Fruit fly (Drosophila melanogaster) whole organism, wandering third instar larva: ENCODE measurements around the gene CG32376.

Experiments
- Abd-B ChIP-seq: fragments of >200 bp; optimal IDR thresholded peaks from 2 replicates; lab custom pipeline; 2017; ENCODE audit warnings: missing biosample characterization, missing genetic modification characterization
- CG32264 ChIP-seq: fragments of 200-800 bp; sonication (Bioruptor generic); optimal IDR thresholded peaks from 2 replicates; lab custom pipeline; 2016; ENCODE audit warnings: missing biosample characterization, missing genetic modification characterization
- CG9705 ChIP-seq: fragments of 200-800 bp; sonication (Bioruptor generic); optimal IDR thresholded peaks from 2 replicates; lab custom pipeline; 2018; ENCODE audit warnings: missing biosample characterization, mild to moderate bottlenecking, missing genetic modification characterization
- CrebA ChIP-seq: fragments of 200-800 bp; sonication (Bioruptor generic); optimal IDR thresholded peaks from 2 replicates; lab custom pipeline; 2016; ENCODE audit warnings: missing biosample characterization, mild to moderate bottlenecking, missing genetic modification characterization, borderline replicate concordance
- Dfd ChIP-seq: fragments of >200 bp; optimal IDR thresholded peaks from 2 replicates; lab custom pipeline; 2017; ENCODE audit warnings: missing biosample characterization, missing genetic modification characterization
- GATAd ChIP-seq: sonication (Bioruptor generic); optimal IDR thresholded peaks from 2 replicates; lab custom pipeline; 2016; ENCODE audit warnings: missing biosample characterization, missing genetic modification characterization
- HLH106 ChIP-seq: fragments of 200-800 bp; optimal IDR thresholded peaks from 3 replicates; lab custom pipeline; 2019; ENCODE audit warnings: missing biosample characterization, mild to moderate bottlenecking, missing genetic modification characterization, moderate library complexity
- Hnf4 ChIP-seq: fragments of 200-800 bp; sonication (Bioruptor generic); optimal IDR thresholded peaks from 2 replicates; lab custom pipeline; 2016; ENCODE audit warnings: missing biosample characterization, mild to moderate bottlenecking, missing genetic modification characterization
- Jra ChIP-seq: sonication (Bioruptor generic); optimal IDR thresholded peaks from 2 replicates; lab custom pipeline; 2016; ENCODE audit warnings: missing biosample characterization, missing genetic modification characterization
- Mio ChIP-seq: sonication (Bioruptor generic); optimal IDR thresholded peaks from 2 replicates; lab custom pipeline; 2016; ENCODE audit warnings: missing biosample characterization, missing genetic modification characterization
- Myc ChIP-seq: fragments of >200 bp; optimal IDR thresholded peaks from 2 replicates; lab custom pipeline; 2017
- N ChIP-seq: fragments of >200 bp; optimal IDR thresholded peaks from 2 replicates; lab custom pipeline; 2018; ENCODE audit warnings: missing biosample characterization, missing external identifiers, missing genetic modification characterization
- OdsH ChIP-seq: fragments of 200-800 bp; sonication (Bioruptor generic); optimal IDR thresholded peaks from 2 replicates; lab custom pipeline; 2016; ENCODE audit warnings: missing biosample characterization, mild to moderate bottlenecking, missing genetic modification characterization
- Rel ChIP-seq, 2 experiments: fragments of 200-800 bp; sonication (Bioruptor generic) in 1 of 2; optimal IDR thresholded peaks; 2 replicates in 1 of 2; 3 replicates in 1 of 2; lab custom pipeline; 2016 to 2019; ENCODE audit warnings: mild to moderate bottlenecking in 2 of 2, missing biosample characterization in 2 of 2, missing genetic modification characterization in 2 of 2, moderate library complexity in 1 of 2
- Sp1 ChIP-seq: fragments of 200-800 bp; sonication (Bioruptor generic); optimal IDR thresholded peaks from 3 replicates; lab custom pipeline; 2019; ENCODE audit warnings: missing biosample characterization, mild to moderate bottlenecking, missing genetic modification characterization, moderate library complexity
- Vsx2 ChIP-seq: fragments of 200-300, 225-300 bp; sonication (Bioruptor generic); optimal IDR thresholded peaks from 2 replicates; lab custom pipeline; 2018; ENCODE audit warnings: missing biosample characterization, missing genetic modification characterization; ENCODE audit not compliant: partially characterized antibody
- br ChIP-seq: fragments of 200-800 bp; sonication (Bioruptor generic); optimal IDR thresholded peaks from 2 replicates; lab custom pipeline; 2016; ENCODE audit warnings: missing biosample characterization, missing genetic modification characterization
- brk ChIP-seq: fragments of 200-800 bp; sonication (Bioruptor generic); optimal IDR thresholded peaks from 2 replicates; lab custom pipeline; 2016; ENCODE audit warnings: missing biosample characterization, mild to moderate bottlenecking, missing genetic modification characterization
- dl ChIP-seq, 2 experiments: fragments of 175-275, 200-275 bp in 1 of 2; fragments of 200-275 bp in 1 of 2; sonication (Bioruptor generic); optimal IDR thresholded peaks; lab custom pipeline; 2018; ENCODE audit warnings: mild to moderate bottlenecking in 2 of 2, missing biosample characterization in 2 of 2, missing genetic modification characterization in 2 of 2, moderate library complexity in 2 of 2; ENCODE audit not compliant: partially characterized antibody in 2 of 2, insufficient read depth in 1 of 2
- dmrt93B ChIP-seq: fragments of 200-800 bp; sonication (Bioruptor generic); optimal IDR thresholded peaks from 2 replicates; lab custom pipeline; 2018; ENCODE audit warnings: missing biosample characterization, mild to moderate bottlenecking, missing genetic modification characterization
- dsf ChIP-seq: sonication (Bioruptor generic); optimal IDR thresholded peaks from 2 replicates; lab custom pipeline; 2016; ENCODE audit warnings: missing biosample characterization, missing genetic modification characterization, borderline replicate concordance
- ey ChIP-seq: fragments of 200-800 bp; sonication (Bioruptor generic); optimal IDR thresholded peaks from 2 replicates; lab custom pipeline; 2016; ENCODE audit warnings: missing biosample characterization, missing genetic modification characterization
- fru ChIP-seq: fragments of 200-800 bp; sonication (Bioruptor generic); optimal IDR thresholded peaks from 3 replicates; lab custom pipeline; 2016; ENCODE audit warnings: missing biosample characterization, mild to moderate bottlenecking, missing genetic modification characterization
- h ChIP-seq: fragments of 200-800 bp; sonication (Bioruptor generic); optimal IDR thresholded peaks from 3 replicates; lab custom pipeline; 2016; ENCODE audit warnings: missing biosample characterization, mild to moderate bottlenecking, missing genetic modification characterization
- jim ChIP-seq: fragments of 175-275, 200-325 bp; sonication (Bioruptor generic); optimal IDR thresholded peaks from 2 replicates; lab custom pipeline; 2016; ENCODE audit warnings: missing biosample characterization, mild to moderate bottlenecking, missing genetic modification characterization
- lola ChIP-seq: fragments of >200 bp; optimal IDR thresholded peaks from 2 replicates; lab custom pipeline; 2017; ENCODE audit warnings: missing biosample characterization, missing genetic modification characterization
- psq ChIP-seq: fragments of 200-800 bp; sonication (Bioruptor generic); optimal IDR thresholded peaks from 3 replicates; lab custom pipeline; 2017; ENCODE audit warnings: missing biosample characterization, mild to moderate bottlenecking, missing genetic modification characterization, moderate library complexity
- sage ChIP-seq: fragments of 200-800 bp; sonication (Bioruptor generic); optimal IDR thresholded peaks from 2 replicates; lab custom pipeline; 2016; ENCODE audit warnings: missing biosample characterization, mild to moderate bottlenecking, missing genetic modification characterization
- sv ChIP-seq: fragments of 200-800 bp; sonication (Bioruptor generic); optimal IDR thresholded peaks from 3 replicates; lab custom pipeline; 2016; ENCODE audit warnings: missing biosample characterization, missing genetic modification characterization
- tai ChIP-seq: sonication (Bioruptor generic); optimal IDR thresholded peaks from 2 replicates; lab custom pipeline; 2016; ENCODE audit warnings: missing biosample characterization, missing genetic modification characterization
- usp ChIP-seq: fragments of >200 bp; optimal IDR thresholded peaks from 2 replicates; lab custom pipeline; 2017; ENCODE audit warnings: missing biosample characterization, missing genetic modification characterization
- woc ChIP-seq: sonication (Bioruptor generic); optimal IDR thresholded peaks from 2 replicates; lab custom pipeline; 2016; ENCODE audit warnings: missing biosample characterization, mild to moderate bottlenecking, missing genetic modification characterization

Gene CG32376

DNA sequence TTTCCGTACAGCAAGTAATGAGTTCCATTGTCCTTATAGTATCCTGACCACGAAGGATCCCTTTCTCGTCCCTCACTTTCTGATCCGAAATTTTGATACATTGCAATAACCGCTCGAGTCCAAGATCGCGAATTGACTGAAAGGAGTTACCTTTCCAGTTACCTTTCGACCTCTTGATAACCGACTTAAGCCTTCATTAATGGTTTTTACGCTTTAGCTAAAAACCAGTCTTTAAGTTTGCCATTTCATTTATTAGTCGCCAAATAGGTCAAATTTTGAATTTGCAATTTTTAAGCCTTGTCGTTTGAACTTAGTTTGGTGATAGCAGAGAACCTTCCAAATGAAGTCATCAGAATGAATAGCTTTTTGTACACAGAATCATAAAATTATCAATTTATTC, at the start of gene CG32376:
Gene CG32376 (minus strand): TSS at position 101 of the 400 bp plus-strand sequence.
- TF ChIP-seq br (GFP tag; lab: Kevin White, UChicago) (no peak), sage (no peak), Vsx2 (GFP tag; lab: Kevin White, UChicago) (no peak), Mio (GFP tag; lab: Kevin White, UChicago) (no peak), woc (no peak), HLH106 (no peak), dl (GFP tag; optimal IDR thresholded peaks at IDR 0.05; lab: Kevin White, UChicago; ENCODE audit: insufficient read depth in 1 of 2, partially characterized antibody in 2 of 2) (no peak), CG32264 (no peak), dmrt93B (GFP tag; lab: Kevin White, UChicago) (no peak), psq (GFP tag; lab: Kevin White, UChicago) (no peak), Rel (GFP tag; optimal IDR thresholded peaks at IDR 0.05; lab: Kevin White, UChicago) (no peak), Rel (tag; optimal IDR thresholded peaks at IDR 0.05; lab: Kevin White, UChicago) (no peak)

DNA sequence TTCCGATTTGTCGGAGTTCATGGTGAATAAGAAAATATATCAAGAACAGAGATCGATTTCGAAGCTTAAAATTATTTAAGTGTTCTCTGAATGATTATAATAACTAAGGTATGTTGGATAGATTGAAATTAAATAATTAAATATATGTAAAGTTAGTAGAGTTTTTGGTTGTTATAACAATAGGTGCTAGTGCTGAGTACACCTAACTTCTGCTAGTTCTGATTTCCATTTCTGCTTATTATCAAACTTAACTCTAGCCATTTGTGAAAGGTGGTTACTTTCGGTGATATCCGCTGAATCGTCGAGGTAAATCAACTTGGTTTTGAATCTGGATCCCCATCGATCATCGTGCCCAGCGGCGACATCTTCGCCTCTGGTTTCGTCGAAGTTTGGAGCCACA, 48.6 kb upstream of the CG32376 start, which contains the start of gene t-Grip84:
Gene t-Grip84 (minus strand): TSS at position 101 of the 400 bp plus-strand sequence.
- TF ChIP-seq psq (GFP tag; lab: Kevin White, UChicago) (no peak), Myc (lab: Kevin White, UChicago) (no peak), CG32264 (no peak), dl (GFP tag; optimal IDR thresholded peaks at IDR 0.05; lab: Kevin White, UChicago; ENCODE audit: insufficient read depth in 1 of 2, partially characterized antibody in 2 of 2) (no peak), N (GFP tag; lab: Kevin White, UChicago) (no peak), Abd-B (GFP tag; lab: Kevin White, UChicago) (no peak), GATAd (GFP tag; lab: Kevin White, UChicago) (no peak), dmrt93B (GFP tag; lab: Kevin White, UChicago) (no peak), dsf (GFP tag; lab: Kevin White, UChicago) (no peak), HLH106 (no peak), CG9705 (GFP tag; lab: Kevin White, UChicago) (no peak), Hnf4 (GFP tag; lab: Kevin White, UChicago) (no peak), sv (GFP tag; lab: Kevin White, UChicago) (no peak), sage (no peak), tai (GFP tag; lab: Kevin White, UChicago) (no peak), Sp1 (no peak), br (GFP tag; lab: Kevin White, UChicago) (no peak), CrebA (GFP tag; lab: Kevin White, UChicago) (no peak)

DNA sequence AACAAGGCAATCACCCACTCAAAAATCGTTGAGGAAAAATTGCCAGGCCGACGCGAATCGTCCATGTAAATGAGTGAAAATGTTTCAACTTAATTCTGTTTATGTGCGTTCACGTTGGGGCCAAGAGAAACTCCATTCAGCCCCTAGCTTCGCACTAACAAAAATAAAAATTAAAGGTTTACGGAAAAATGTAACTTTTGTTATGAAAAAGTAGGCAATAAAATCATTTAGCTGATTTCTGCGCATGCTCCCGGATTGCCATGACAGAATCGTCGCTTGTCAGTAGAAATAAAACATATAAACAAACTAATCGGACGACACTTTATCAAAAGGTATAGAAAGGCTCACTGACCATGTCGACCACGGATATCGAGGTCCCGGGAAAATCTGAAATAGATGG, 40.9 kb upstream of the CG32376 start, which contains the start of gene mmm:
Gene mmm (plus strand): TSS at position 301 of the 400 bp plus-strand sequence.
- TF ChIP-seq usp (GFP tag; lab: Kevin White, UChicago) = no peak
- TF ChIP-seq Rel (GFP tag; optimal IDR thresholded peaks at IDR 0.05; lab: Kevin White, UChicago) = no peak
- no peak for TF ChIP-seq Rel (tag; optimal IDR thresholded peaks at IDR 0.05; lab: Kevin White, UChicago)
- TF ChIP-seq Dfd (GFP tag; lab: Kevin White, UChicago) = no peak
- no peak for TF ChIP-seq CrebA (GFP tag; lab: Kevin White, UChicago)
- TF ChIP-seq h (GFP tag; lab: Kevin White, UChicago) = no peak
- TF ChIP-seq Abd-B (GFP tag; lab: Kevin White, UChicago) = no peak
- no peak for TF ChIP-seq CG9705 (GFP tag; lab: Kevin White, UChicago)
- no peak for TF ChIP-seq dmrt93B (GFP tag; lab: Kevin White, UChicago)
- TF ChIP-seq jim (GFP tag; lab: Kevin White, UChicago) = no peak
- no peak for TF ChIP-seq dl (GFP tag; optimal IDR thresholded peaks at IDR 0.05; lab: Kevin White, UChicago; ENCODE audit: insufficient read depth in 1 of 2, partially characterized antibody in 2 of 2)
- no peak for TF ChIP-seq lola
- TF ChIP-seq psq (GFP tag; lab: Kevin White, UChicago) = no peak
- no peak for TF ChIP-seq sv (GFP tag; lab: Kevin White, UChicago)
- no peak for TF ChIP-seq sage
- TF ChIP-seq ey (GFP tag; lab: Kevin White, UChicago) = no peak
- no peak for TF ChIP-seq Jra (GFP tag; lab: Kevin White, UChicago)
- TF ChIP-seq brk = no peak
- TF ChIP-seq OdsH = no peak
- TF ChIP-seq N (GFP tag; lab: Kevin White, UChicago) = no peak
- no peak for TF ChIP-seq Sp1

DNA sequence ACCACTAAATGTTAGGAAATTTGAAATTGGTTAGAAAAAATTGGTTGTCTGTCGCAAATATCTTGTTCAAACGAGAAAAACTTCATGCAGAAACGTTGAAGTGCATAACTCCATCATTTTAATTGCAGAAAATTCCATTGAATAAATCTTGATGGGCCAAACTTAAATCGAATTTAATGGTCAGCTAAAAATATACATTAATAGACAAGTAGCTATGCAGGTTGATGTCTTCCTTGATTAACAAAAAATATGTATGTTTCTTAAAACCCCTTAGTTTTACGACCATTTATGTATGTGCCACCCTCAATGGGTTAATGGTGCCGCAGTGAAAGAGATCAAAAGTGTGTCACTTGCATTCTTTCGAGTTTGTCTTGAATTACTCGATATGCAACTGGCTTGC, 30.7 kb upstream of the CG32376 start:
- TF ChIP-seq brk (no peak), Dfd (GFP tag; lab: Kevin White, UChicago) (no peak), CrebA (GFP tag; lab: Kevin White, UChicago) (no peak), usp (GFP tag; lab: Kevin White, UChicago) (no peak), OdsH (no peak), fru (GFP tag; lab: Kevin White, UChicago) (no peak), CG9705 (GFP tag; lab: Kevin White, UChicago) (no peak), Mio (GFP tag; lab: Kevin White, UChicago) (no peak), woc (no peak)
